Fruit fly (Drosophila melanogaster) whole organism, wandering third instar larva: ENCODE measurements around the gene RhoGEF64C.

Experiments
- Abd-B ChIP-seq: fragments of >200 bp; optimal IDR thresholded peaks from 2 replicates; lab custom pipeline; 2017; ENCODE audit warnings: missing biosample characterization, missing genetic modification characterization
- CG9705 ChIP-seq: fragments of 200-800 bp; sonication (Bioruptor generic); optimal IDR thresholded peaks from 2 replicates; lab custom pipeline; 2018; ENCODE audit warnings: missing biosample characterization, mild to moderate bottlenecking, missing genetic modification characterization
- GATAd ChIP-seq: sonication (Bioruptor generic); optimal IDR thresholded peaks from 2 replicates; lab custom pipeline; 2016; ENCODE audit warnings: missing biosample characterization, missing genetic modification characterization
- Hr83 ChIP-seq: fragments of 200-300 bp; sonication (Bioruptor generic); optimal IDR thresholded peaks from 2 replicates; lab custom pipeline; 2016; ENCODE audit warnings: missing biosample characterization, mild to moderate bottlenecking, missing genetic modification characterization, moderate library complexity; ENCODE audit not compliant: poor library complexity, severe bottlenecking
- Myc ChIP-seq: fragments of >200 bp; optimal IDR thresholded peaks from 2 replicates; lab custom pipeline; 2017
- N ChIP-seq: fragments of >200 bp; optimal IDR thresholded peaks from 2 replicates; lab custom pipeline; 2018; ENCODE audit warnings: missing biosample characterization, missing external identifiers, missing genetic modification characterization
- OdsH ChIP-seq: fragments of 200-800 bp; sonication (Bioruptor generic); optimal IDR thresholded peaks from 2 replicates; lab custom pipeline; 2016; ENCODE audit warnings: missing biosample characterization, mild to moderate bottlenecking, missing genetic modification characterization
- br ChIP-seq: fragments of 200-800 bp; sonication (Bioruptor generic); optimal IDR thresholded peaks from 2 replicates; lab custom pipeline; 2016; ENCODE audit warnings: missing biosample characterization, missing genetic modification characterization
- h ChIP-seq: fragments of 200-800 bp; sonication (Bioruptor generic); optimal IDR thresholded peaks from 3 replicates; lab custom pipeline; 2016; ENCODE audit warnings: missing biosample characterization, mild to moderate bottlenecking, missing genetic modification characterization
- pan ChIP-seq: fragments of >200 bp; optimal IDR thresholded peaks from 2 replicates; lab custom pipeline; 2017
- psq ChIP-seq: fragments of 200-800 bp; sonication (Bioruptor generic); optimal IDR thresholded peaks from 3 replicates; lab custom pipeline; 2017; ENCODE audit warnings: missing biosample characterization, mild to moderate bottlenecking, missing genetic modification characterization, moderate library complexity
- rgr ChIP-seq: fragments of 200-800 bp; sonication (Bioruptor generic); optimal IDR thresholded peaks from 3 replicates; lab custom pipeline; 2016; ENCODE audit warnings: missing biosample characterization, mild to moderate bottlenecking, missing genetic modification characterization
- sv ChIP-seq: fragments of 200-800 bp; sonication (Bioruptor generic); optimal IDR thresholded peaks from 3 replicates; lab custom pipeline; 2016; ENCODE audit warnings: missing biosample characterization, missing genetic modification characterization
- usp ChIP-seq: fragments of >200 bp; optimal IDR thresholded peaks from 2 replicates; lab custom pipeline; 2017; ENCODE audit warnings: missing biosample characterization, missing genetic modification characterization

DNA sequence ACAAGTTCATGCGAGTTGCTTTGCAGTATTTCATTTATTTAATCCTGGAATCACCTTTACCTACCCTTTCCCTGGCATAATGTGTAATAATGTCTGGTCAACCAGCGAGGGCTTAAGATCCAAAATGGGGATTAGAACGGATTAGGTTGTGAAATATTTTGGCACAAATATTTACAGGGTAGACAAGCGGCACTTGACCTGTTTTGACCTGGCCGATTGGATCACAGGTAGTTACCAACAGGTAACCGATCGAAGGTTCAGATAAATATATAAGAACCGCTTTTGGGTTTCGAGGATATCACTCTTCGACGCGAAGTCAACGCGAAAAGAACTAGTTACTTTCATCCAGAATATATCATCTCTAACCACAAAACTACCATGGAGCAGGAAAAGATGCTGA lies 4.7 kb downstream of the RhoGEF64C start, which contains the start of gene CG13713:
- TF ChIP-seq rgr (GFP tag; lab: Kevin White, UChicago), result no peak
- no peak for TF ChIP-seq psq (GFP tag; lab: Kevin White, UChicago)
- TF ChIP-seq usp, result no peak
- TF ChIP-seq pan (lab: Kevin White, UChicago), result no peak
- TF ChIP-seq OdsH, result no peak
- no peak for TF ChIP-seq br (GFP tag; lab: Kevin White, UChicago)
- TF ChIP-seq h (GFP tag; lab: Kevin White, UChicago), result no peak
- no peak for TF ChIP-seq Myc (lab: Kevin White, UChicago)
- TF ChIP-seq Abd-B, result no peak
- TF ChIP-seq N (GFP tag; lab: Kevin White, UChicago), result no peak
- no peak for TF ChIP-seq Hr83 (GFP tag; lab: Kevin White, UChicago)
- no peak for TF ChIP-seq CG9705 (GFP tag; lab: Kevin White, UChicago)
- no peak for TF ChIP-seq GATAd
- no peak for TF ChIP-seq sv (GFP tag; lab: Kevin White, UChicago)
